Worm (Caenorhabditis elegans) whole organism, L4 larva: Measurements from ENCODE around the gene rmd-3.
A peak's percentile ranks its signal among the peaks of the same experiment; 100 is the strongest.

Source experiments
- F10B5.3 ChIP-seq: sonication (generic microtip); optimal IDR thresholded peaks from 2 replicates; lab custom pipeline; 2016; ENCODE audit warnings: mild to moderate bottlenecking, missing genetic modification characterization, missing compliant biosample characterization
- F26F4.8 ChIP-seq: fragments of 200-800 bp; sonication (Bioruptor generic); conservative IDR thresholded peaks from 2 replicates; pipeline ENCODE4 v1.3.6; 2022; ENCODE audit warnings: missing genetic modification characterization, missing compliant biosample characterization
- F37D6.2 ChIP-seq: sonication (generic microtip); optimal IDR thresholded peaks from 2 replicates; lab custom pipeline; 2016; ENCODE audit warnings: mild to moderate bottlenecking, missing genetic modification characterization, missing compliant biosample characterization
- F44E2.7 ChIP-seq: fragments of 200-800 bp; sonication (Bioruptor generic); IDR thresholded peaks from 2 replicates; pipeline ENCODE4 v2.1.2; 2022; ENCODE audit warnings: missing genetic modification characterization, missing compliant biosample characterization
- F49E8.2 ChIP-seq: sonication (generic microtip); optimal IDR thresholded peaks from 2 replicates; lab custom pipeline; 2016; ENCODE audit warnings: missing compliant biosample characterization, mild to moderate bottlenecking, missing genetic modification characterization, borderline replicate concordance
- T20F7.1 ChIP-seq: fragments of 200-800 bp; sonication (Bioruptor generic); optimal IDR thresholded peaks from 2 replicates; lab custom pipeline; 2018; ENCODE audit warnings: mild to moderate bottlenecking, missing genetic modification characterization, missing compliant biosample characterization
- T26A8.4 ChIP-seq: fragments of 200-800 bp; sonication (Bioruptor generic); IDR thresholded peaks from 2 replicates; pipeline ENCODE4 v1.3.6; 2022; ENCODE audit warnings: missing genetic modification characterization, missing compliant biosample characterization
- Y75B8A.6 ChIP-seq: fragments of 200-800 bp; sonication (Bioruptor generic); IDR thresholded peaks from 2 replicates; pipeline ENCODE4 v1.3.6; 2022; ENCODE audit warnings: missing genetic modification reagents, missing genetic modification characterization, missing compliant biosample characterization
- aha-1 ChIP-seq: fragments of 150-350 bp; peaks from one replicate; lab custom pipeline; 2014; ENCODE audit warnings: missing biosample characterization, missing genetic modification characterization
- ceh-20 ChIP-seq: fragments of 200-800 bp; sonication (Bioruptor generic); IDR thresholded peaks from 2 replicates; pipeline ENCODE4 v1.3.6; 2022; ENCODE audit warnings: missing genetic modification reagents, missing genetic modification characterization, missing compliant biosample characterization
- ces-1 ChIP-seq: fragments of 150-350 bp; sonication (generic microtip); optimal IDR thresholded peaks from 4 replicates; lab custom pipeline; 2014; ENCODE audit warnings: missing biosample characterization, missing genetic modification reagents, missing genetic modification characterization
- cey-2 ChIP-seq: sonication (generic microtip); optimal IDR thresholded peaks from 3 replicates; lab custom pipeline; 2017; ENCODE audit warnings: missing genetic modification characterization, mild to moderate bottlenecking, missing compliant biosample characterization, antibody characterized with exemption, borderline replicate concordance; ENCODE audit not compliant: insufficient read depth
- ctbp-1 ChIP-seq: fragments of 200-800 bp; sonication (Bioruptor generic); IDR thresholded peaks from 2 replicates; pipeline ENCODE4 v1.3.6; 2022; ENCODE audit warnings: missing genetic modification reagents, missing genetic modification characterization, missing compliant biosample characterization
- daf-16 ChIP-seq, 3 experiments: sonication (generic microtip); optimal IDR thresholded peaks; 2 replicates each; lab custom pipeline; 2016 to 2017; ENCODE audit warnings: missing genetic modification characterization in 3 of 3, missing genetic modification reagents in 3 of 3, mild to moderate bottlenecking in 2 of 3, missing compliant biosample characterization in 2 of 3, missing biosample characterization in 1 of 3, moderate library complexity in 1 of 3
- dmd-6 ChIP-seq: fragments of 200-800 bp; sonication (Bioruptor generic); IDR thresholded peaks from 2 replicates; pipeline ENCODE4 v1.3.6; 2022; ENCODE audit warnings: missing genetic modification reagents, missing genetic modification characterization, missing compliant biosample characterization
- dpl-1 ChIP-seq: fragments of 150-350 bp; optimal IDR thresholded peaks from 2 replicates; lab custom pipeline; 2014; ENCODE audit warnings: missing biosample characterization, missing genetic modification reagents, missing genetic modification characterization
- fkh-10 ChIP-seq: fragments of 150-350 bp; optimal IDR thresholded peaks from 2 replicates; lab custom pipeline; 2014; ENCODE audit warnings: missing biosample characterization, missing genetic modification reagents, missing genetic modification characterization
- fos-1 ChIP-seq: fragments of 150-350 bp; optimal IDR thresholded peaks from 2 replicates; lab custom pipeline; 2014; ENCODE audit warnings: missing biosample characterization, missing genetic modification characterization
- hif-1 ChIP-seq, 2 experiments: sonication (generic microtip); optimal IDR thresholded peaks; 2 replicates each; lab custom pipeline; 2016 to 2017; ENCODE audit warnings: missing compliant biosample characterization in 2 of 2, missing genetic modification characterization in 2 of 2, missing genetic modification reagents in 2 of 2, missing genotype in 2 of 2, mild to moderate bottlenecking in 1 of 2
- lin-1 ChIP-seq: fragments of 200-800 bp; sonication (Bioruptor generic); IDR thresholded peaks from 2 replicates; pipeline ENCODE4 v1.3.6; 2022; ENCODE audit warnings: missing genetic modification reagents, missing genetic modification characterization, missing compliant biosample characterization
- lin-39 ChIP-seq: fragments of 150-350 bp; optimal IDR thresholded peaks from 2 replicates; lab custom pipeline; 2014; ENCODE audit warnings: missing biosample characterization, missing genetic modification reagents, missing genetic modification characterization
- lir-3 ChIP-seq: sonication (generic microtip); optimal IDR thresholded peaks from 2 replicates; lab custom pipeline; 2016; ENCODE audit warnings: mild to moderate bottlenecking, missing genetic modification characterization, missing compliant biosample characterization
- lsy-2 ChIP-seq, 2 experiments: fragments of 150-350 bp in 1 of 2; sonication (generic microtip) in 1 of 2; optimal IDR thresholded peaks; 2 replicates each; lab custom pipeline; 2014 to 2017; ENCODE audit warnings: missing biosample characterization in 2 of 2, missing genetic modification characterization in 2 of 2
- madf-5 ChIP-seq, 2 experiments: fragments of 200-800 bp; sonication (Bioruptor generic); IDR thresholded peaks; 2 replicates each; pipeline ENCODE4 v1.3.6; 2022; ENCODE audit warnings: missing compliant biosample characterization in 2 of 2, missing genetic modification characterization in 2 of 2
- mdl-1 ChIP-seq, 2 experiments: fragments of 150-350 bp in 1 of 2; sonication (generic microtip) in 1 of 2; optimal IDR thresholded peaks; 2 replicates each; lab custom pipeline; 2014 to 2017; ENCODE audit warnings: missing biosample characterization in 2 of 2, missing genetic modification characterization in 2 of 2
- mep-1 ChIP-seq: fragments of 150-350 bp; sonication (generic microtip); optimal IDR thresholded peaks from 3 replicates; lab custom pipeline; 2014; ENCODE audit warnings: missing biosample characterization, missing genetic modification characterization
- mes-2 ChIP-seq: sonication (generic microtip); optimal IDR thresholded peaks from 2 replicates; lab custom pipeline; 2016; ENCODE audit warnings: missing genotype, mild to moderate bottlenecking, missing genetic modification characterization, missing compliant biosample characterization; ENCODE audit not compliant: poor library complexity, severe bottlenecking
- nhr-11 ChIP-seq: fragments of 150-350 bp; optimal IDR thresholded peaks from 2 replicates; lab custom pipeline; 2014; ENCODE audit warnings: missing biosample characterization, missing genetic modification characterization
- nhr-25 ChIP-seq: sonication (generic microtip); optimal IDR thresholded peaks from 2 replicates; lab custom pipeline; 2017; ENCODE audit warnings: missing genetic modification characterization, mild to moderate bottlenecking, missing compliant biosample characterization, antibody characterized with exemption, moderate library complexity, borderline replicate concordance; ENCODE audit not compliant: insufficient read depth
- nhr-28 ChIP-seq: fragments of 150-350 bp; optimal IDR thresholded peaks from 2 replicates; lab custom pipeline; 2014; ENCODE audit warnings: missing biosample characterization, missing genetic modification characterization
- nhr-48 ChIP-seq: sonication (generic microtip); optimal IDR thresholded peaks from 2 replicates; lab custom pipeline; 2016; ENCODE audit warnings: mild to moderate bottlenecking, missing genetic modification characterization, missing compliant biosample characterization
- nhr-6 ChIP-seq: fragments of 150-350 bp; optimal IDR thresholded peaks from 2 replicates; lab custom pipeline; 2014; ENCODE audit warnings: missing biosample characterization, missing genetic modification characterization
- pqm-1 ChIP-seq: sonication (generic microtip); optimal IDR thresholded peaks from 2 replicates; lab custom pipeline; 2017; ENCODE audit warnings: missing biosample characterization, missing genetic modification characterization
- rbr-2 ChIP-seq: sonication (generic microtip); optimal IDR thresholded peaks from 2 replicates; lab custom pipeline; 2016; ENCODE audit warnings: missing genotype, missing genetic modification characterization, missing compliant biosample characterization
- spr-1 ChIP-seq: sonication (generic microtip); optimal IDR thresholded peaks from 2 replicates; lab custom pipeline; 2016; ENCODE audit warnings: mild to moderate bottlenecking, missing genetic modification characterization, missing compliant biosample characterization
- tag-97 ChIP-seq: fragments of 200-800 bp; sonication (Bioruptor generic); IDR thresholded peaks from 2 replicates; pipeline ENCODE4 v1.3.6; 2022; ENCODE audit warnings: missing genetic modification characterization, missing compliant biosample characterization
- unc-62 ChIP-seq, 3 experiments: fragments of 150-350 bp in 1 of 3; sonication (generic microtip); optimal IDR thresholded peaks in 2 of 3; peaks in 1 of 3; 1 replicate in 1 of 3; 2 replicates in 2 of 3; lab custom pipeline; 2014 to 2017; ENCODE audit warnings: missing biosample characterization in 3 of 3, missing genetic modification characterization in 3 of 3, missing genetic modification reagents in 3 of 3, missing genotype in 1 of 3
- zag-1 ChIP-seq: fragments of 150-350 bp; optimal IDR thresholded peaks from 2 replicates; lab custom pipeline; 2014; ENCODE audit warnings: missing biosample characterization, missing genetic modification characterization
- zfp-2 ChIP-seq: sonication (generic microtip); optimal IDR thresholded peaks from 2 replicates; lab custom pipeline; 2016; ENCODE audit warnings: mild to moderate bottlenecking, missing genetic modification characterization, missing compliant biosample characterization
- zip-11 ChIP-seq: fragments of 200-800 bp; sonication (Bioruptor generic); IDR thresholded peaks from 2 replicates; pipeline ENCODE4 v1.3.6; 2022; ENCODE audit warnings: missing genetic modification characterization, missing compliant biosample characterization
- ztf-11 ChIP-seq: fragments of 150-350 bp; optimal IDR thresholded peaks from 2 replicates; lab custom pipeline; 2014; ENCODE audit warnings: missing biosample characterization, missing genetic modification characterization

rmd-3 gene

DNA sequence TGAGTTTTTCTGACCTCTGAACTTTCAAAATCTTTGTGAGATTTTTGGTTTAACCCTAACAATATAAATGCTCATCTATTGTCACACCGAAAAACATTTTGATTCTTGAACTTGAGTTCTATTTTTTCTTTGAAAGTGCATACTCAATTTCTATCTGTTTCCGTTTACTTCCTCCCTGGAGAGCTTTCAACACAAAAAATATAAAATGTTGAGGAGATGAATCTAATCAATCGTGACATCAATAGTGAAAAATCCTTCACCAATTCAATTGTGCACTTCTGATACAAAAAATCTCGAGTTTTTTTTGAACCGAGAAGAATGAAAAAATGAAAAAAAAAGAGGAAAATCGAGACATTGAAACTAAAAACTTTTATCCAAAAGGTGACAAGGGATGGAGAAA is 22.3 kb upstream of the rmd-3 start:
- TF ChIP-seq fkh-10 (GFP tag; lab: Kevin White, UChicago) (peak; percentile 84), ces-1 (GFP tag; lab: Kevin White, UChicago) (peak; percentile 66), ceh-20 (GFP tag; lab: Robert Waterston, UW) (no peak)

DNA sequence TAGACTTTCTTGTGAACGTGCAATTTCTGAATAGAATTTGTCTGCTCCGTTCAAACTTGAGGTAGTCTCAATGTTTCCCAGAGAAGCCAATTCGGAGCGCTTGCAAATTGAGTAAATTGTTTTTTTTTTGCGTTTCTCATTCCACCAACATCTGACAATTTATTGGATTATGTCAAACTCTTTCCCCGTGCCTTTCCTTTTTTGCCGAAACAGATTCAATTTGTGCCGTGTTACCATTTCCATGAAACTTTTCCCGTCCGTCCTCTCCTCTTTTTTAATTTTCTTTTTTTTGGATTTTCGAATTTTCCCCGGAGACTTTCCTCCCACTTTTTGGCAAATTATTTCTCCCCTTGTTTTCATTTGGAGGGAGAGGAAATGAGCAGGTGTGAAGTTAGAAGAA is 14.1 kb upstream of the rmd-3 start:
- TF ChIP-seq F44E2.7 (GFP tag; lab: Robert Waterston, UW) (no peak), Y75B8A.6 (GFP tag; lab: Robert Waterston, UW) (no peak)

- TF ChIP-seq cey-2 (tag; lab: Kevin White, UChicago), result no peak
- TF ChIP-seq zag-1 (tag; lab: Kevin White, UChicago), result no peak
- no peak for TF ChIP-seq ctbp-1 (GFP tag; lab: Robert Waterston, UW)
- TF ChIP-seq madf-5 (GFP tag; IDR thresholded peaks at IDR 0.05; lab: Robert Waterston, UW), result no peak
- no peak for TF ChIP-seq ztf-11
- no peak for TF ChIP-seq fos-1 (tag; lab: Kevin White, UChicago)
- no peak for TF ChIP-seq lin-39
- no peak for TF ChIP-seq nhr-6 (tag; lab: Kevin White, UChicago)
Measured at ce11 chrII:11351599-11351998, 12.2 kb upstream of the rmd-3 start, which contains the start of gene clh-2. clh-2 (plus strand) TSS chrII:11351899.

- TF ChIP-seq lir-3 (no peak), pqm-1 (no peak), F49E8.2 (tag; lab: Kevin White, UChicago) (no peak), nhr-6 (tag; lab: Kevin White, UChicago) (no peak), aha-1 (peak; percentile 23), lin-1 (no peak)
Measured at ce11 chrII:11349892-11350291, 10.5 kb upstream of the rmd-3 start, which contains the start of gene dph-5. dph-5 (plus strand) TSS chrII:11350192.

ce11 chrII:11347878-11348556 is 8.6 kb upstream of the rmd-3 start, which contains the start of the genes B0491.6 and pigm-1:
B0491.6 (minus strand) TSS chrII:11348343.
pigm-1 (plus strand) TSS chrII:11348445.
- no peak for TF ChIP-seq zip-11
- peak; percentile 15 for TF ChIP-seq nhr-28 (tag; lab: Kevin White, UChicago)
- no peak for TF ChIP-seq nhr-25
- TF ChIP-seq rbr-2, result peak; percentile 62
- peak; percentile 39 to 82 for TF ChIP-seq lsy-2 (tag; optimal IDR thresholded peaks at IDR 0.05; lab: Kevin White, UChicago)
- no peak for TF ChIP-seq T26A8.4 (GFP tag; lab: Robert Waterston, UW)
- TF ChIP-seq dmd-6 (GFP tag; lab: Robert Waterston, UW), result peak; percentile 47
- TF ChIP-seq tag-97 (GFP tag; lab: Robert Waterston, UW), result no peak
- no peak for TF ChIP-seq zfp-2 (tag; lab: Kevin White, UChicago)
- TF ChIP-seq T20F7.1, result peak; percentile 71
- peak; percentile 78 for TF ChIP-seq mes-2 (tag; lab: Kevin White, UChicago)
- peak; percentile 77 for TF ChIP-seq dpl-1 (GFP tag; lab: Kevin White, UChicago)
- peak; percentile 52 for TF ChIP-seq nhr-11
- peak; percentile 49 for TF ChIP-seq spr-1 (tag; lab: Kevin White, UChicago)
- peak in 1 of 2 experiments; percentile 32 for TF ChIP-seq hif-1 (tag; optimal IDR thresholded peaks at IDR 0.05; lab: Kevin White, UChicago)
- TF ChIP-seq nhr-48 (tag; lab: Kevin White, UChicago), result peak; percentile 16
- TF ChIP-seq ctbp-1 (GFP tag; lab: Robert Waterston, UW), result peak; percentile 50; the same call in 1 of the 2 replicates
- TF ChIP-seq fkh-10 (GFP tag; lab: Kevin White, UChicago), result peak; percentile 76
- peak; percentile 71 for TF ChIP-seq mep-1 (tag; lab: Kevin White, UChicago)
- TF ChIP-seq ces-1 (GFP tag; lab: Kevin White, UChicago), result peak; percentile 63
- peak in 1 of 2 experiments; percentile 83 for TF ChIP-seq unc-62 (GFP tag; optimal IDR thresholded peaks at IDR 0.05 in 1 of 2; lab: Kevin White, UChicago)
- no peak for TF ChIP-seq unc-62 (tag; optimal IDR thresholded peaks at IDR 0.05; lab: Kevin White, UChicago)
- TF ChIP-seq mdl-1 (tag; optimal IDR thresholded peaks at IDR 0.05; lab: Kevin White, UChicago), result peak in 1 of 2 experiments; percentile 56
- TF ChIP-seq daf-16 (GFP tag; optimal IDR thresholded peaks at IDR 0.05; lab: Kevin White, UChicago), result no peak
- peak; percentile 48 for TF ChIP-seq daf-16 (tag; optimal IDR thresholded peaks at IDR 0.05; lab: Kevin White, UChicago)
- peak; percentile 45 for TF ChIP-seq F37D6.2 (tag; lab: Kevin White, UChicago)
- TF ChIP-seq F10B5.3 (tag; lab: Kevin White, UChicago), result no peak
- TF ChIP-seq F26F4.8 (GFP tag; lab: Robert Waterston, UW), result no peak
